Worm (Caenorhabditis elegans) whole organism, L3 larva: ENCODE measurements around the gene C04E7.5.

Source experiments
- R02D3.7 ChIP-seq: fragments of 150-350 bp; optimal IDR thresholded peaks from 2 replicates; lab custom pipeline; 2014; ENCODE audit warnings: missing biosample characterization, missing genetic modification characterization
- ZK546.5 ChIP-seq: sonication (generic microtip); optimal IDR thresholded peaks from 2 replicates; lab custom pipeline; 2017; ENCODE audit warnings: missing biosample characterization, missing genetic modification characterization
- aly-2 ChIP-seq: fragments of 150-350 bp; optimal IDR thresholded peaks from 2 replicates; lab custom pipeline; 2014; ENCODE audit warnings: missing biosample characterization, missing genetic modification characterization
- ama-1 ChIP-seq: fragments of 150-350 bp; optimal IDR thresholded peaks from 2 replicates; lab custom pipeline; 2018
- ceh-16 ChIP-seq: sonication (generic microtip); optimal IDR thresholded peaks from 2 replicates; lab custom pipeline; 2017; ENCODE audit warnings: missing biosample characterization, missing genetic modification characterization
- ceh-28 ChIP-seq: fragments of 150-350 bp; optimal IDR thresholded peaks from 2 replicates; lab custom pipeline; 2014; ENCODE audit warnings: missing biosample characterization, missing genetic modification reagents, missing genetic modification characterization
- ceh-82 ChIP-seq: fragments of 150-350 bp; optimal IDR thresholded peaks from 2 replicates; lab custom pipeline; 2014; ENCODE audit warnings: missing biosample characterization, missing genetic modification characterization
- ceh-9 ChIP-seq: sonication (generic microtip); optimal IDR thresholded peaks from 2 replicates; lab custom pipeline; 2018; ENCODE audit warnings: missing biosample characterization, missing genetic modification characterization
- daf-12 ChIP-seq: fragments of 150-350 bp; optimal IDR thresholded peaks from 2 replicates; lab custom pipeline; 2014; ENCODE audit warnings: missing biosample characterization, missing genetic modification reagents, missing genetic modification characterization
- egl-27 ChIP-seq: sonication (generic microtip); optimal IDR thresholded peaks from 4 replicates; lab custom pipeline; 2017; ENCODE audit warnings: missing biosample characterization, missing genetic modification reagents, missing genetic modification characterization
- egl-5 ChIP-seq: fragments of 150-350 bp; optimal IDR thresholded peaks from 2 replicates; lab custom pipeline; 2017; ENCODE audit warnings: missing biosample characterization, missing genetic modification reagents, missing genetic modification characterization, inconsistent platforms
- elt-1 ChIP-seq: fragments of 150-350 bp; optimal IDR thresholded peaks from 2 replicates; lab custom pipeline; 2014; ENCODE audit warnings: missing biosample characterization, missing genetic modification characterization
- elt-2 ChIP-seq: sonication (generic microtip); optimal IDR thresholded peaks from 2 replicates; lab custom pipeline; 2016; ENCODE audit warnings: missing genetic modification reagents, mild to moderate bottlenecking, missing genetic modification characterization, missing compliant biosample characterization
- elt-3 ChIP-seq, 3 experiments: fragments of 150-350 bp in 1 of 3; sonication (generic microtip) in 2 of 3; optimal IDR thresholded peaks; 2 replicates in 2 of 3; 4 replicates in 1 of 3; lab custom pipeline; 2014 to 2017; ENCODE audit warnings: missing biosample characterization in 3 of 3, missing genetic modification characterization in 3 of 3
- eor-1 ChIP-seq, 2 experiments: fragments of 150-350 bp; optimal IDR thresholded peaks; 2 replicates each; lab custom pipeline; 2014 to 2018; ENCODE audit warnings: missing biosample characterization in 2 of 2, missing genetic modification characterization in 2 of 2
- fkh-10 ChIP-seq: sonication (generic microtip); optimal IDR thresholded peaks from 2 replicates; lab custom pipeline; 2017; ENCODE audit warnings: missing biosample characterization, missing genetic modification reagents, missing genetic modification characterization
- fkh-2 ChIP-seq: fragments of 150-350 bp; optimal IDR thresholded peaks from 2 replicates; lab custom pipeline; 2014; ENCODE audit warnings: missing biosample characterization, missing genetic modification reagents, missing genetic modification characterization
- fos-1 ChIP-seq: fragments of 150-350 bp; optimal IDR thresholded peaks from 2 replicates; lab custom pipeline; 2014; ENCODE audit warnings: missing biosample characterization, missing genetic modification characterization
- hmg-11 ChIP-seq: sonication (generic microtip); optimal IDR thresholded peaks from 2 replicates; lab custom pipeline; 2016; ENCODE audit warnings: missing genetic modification characterization, missing compliant biosample characterization
- jun-1 ChIP-seq: fragments of 150-350 bp; optimal IDR thresholded peaks from 2 replicates; lab custom pipeline; 2014; ENCODE audit warnings: missing biosample characterization, missing genetic modification reagents, missing genetic modification characterization
- lin-15B ChIP-seq: fragments of 150-350 bp; optimal IDR thresholded peaks from 2 replicates; lab custom pipeline; 2014; ENCODE audit warnings: missing biosample characterization, missing genetic modification characterization
- lin-39 ChIP-seq: fragments of 150-350 bp; optimal IDR thresholded peaks from 2 replicates; lab custom pipeline; 2018; ENCODE audit warnings: missing biosample characterization, missing genetic modification reagents, missing genetic modification characterization
- lsy-12 ChIP-seq: sonication (generic microtip); optimal IDR thresholded peaks from 2 replicates; lab custom pipeline; 2016; ENCODE audit warnings: mild to moderate bottlenecking, missing genetic modification characterization, missing compliant biosample characterization
- mdl-1 ChIP-seq: fragments of 150-350 bp; optimal IDR thresholded peaks from 2 replicates; lab custom pipeline; 2014; ENCODE audit warnings: missing biosample characterization, missing genetic modification characterization
- mml-1 ChIP-seq: fragments of 150-350 bp; sonication (generic microtip); optimal IDR thresholded peaks from 3 replicates; lab custom pipeline; 2014; ENCODE audit warnings: missing biosample characterization, missing genetic modification characterization
- nfya-1 ChIP-seq: sonication (generic microtip); optimal IDR thresholded peaks from 2 replicates; lab custom pipeline; 2017; ENCODE audit warnings: missing genetic modification characterization, mild to moderate bottlenecking, missing compliant biosample characterization, antibody characterized with exemption, moderate library complexity; ENCODE audit not compliant: insufficient read depth
- nhr-11 ChIP-seq: fragments of 150-350 bp; optimal IDR thresholded peaks from 2 replicates; lab custom pipeline; 2014; ENCODE audit warnings: missing biosample characterization, missing genetic modification characterization
- nhr-12 ChIP-seq: fragments of 150-350 bp; optimal IDR thresholded peaks from 2 replicates; lab custom pipeline; 2014; ENCODE audit warnings: missing biosample characterization, missing genetic modification characterization
- nhr-23 ChIP-seq: fragments of 150-350 bp; optimal IDR thresholded peaks from 2 replicates; lab custom pipeline; 2014; ENCODE audit warnings: missing biosample characterization, missing genetic modification reagents, missing genetic modification characterization
- nhr-237 ChIP-seq: fragments of 150-350 bp; optimal IDR thresholded peaks from 2 replicates; lab custom pipeline; 2014; ENCODE audit warnings: missing biosample characterization, missing genetic modification characterization
- nhr-25 ChIP-seq: sonication (generic microtip); optimal IDR thresholded peaks from 2 replicates; lab custom pipeline; 2017; ENCODE audit warnings: missing biosample characterization, missing genetic modification characterization
- nhr-28 ChIP-seq: fragments of 150-350 bp; optimal IDR thresholded peaks from 2 replicates; lab custom pipeline; 2014; ENCODE audit warnings: missing biosample characterization, missing genetic modification characterization
- nhr-43 ChIP-seq: sonication (generic microtip); optimal IDR thresholded peaks from 2 replicates; lab custom pipeline; 2016; ENCODE audit warnings: mild to moderate bottlenecking, missing genetic modification characterization, missing compliant biosample characterization; ENCODE audit not compliant: poor library complexity, severe bottlenecking
- nhr-67 ChIP-seq: fragments of 150-350 bp; optimal IDR thresholded peaks from 2 replicates; lab custom pipeline; 2014; ENCODE audit warnings: missing biosample characterization, missing genetic modification characterization
- nhr-76 ChIP-seq: fragments of 150-350 bp; sonication (generic microtip); optimal IDR thresholded peaks from 5 replicates; lab custom pipeline; 2014; ENCODE audit warnings: missing biosample characterization, missing genetic modification characterization
- nhr-77 ChIP-seq: fragments of 150-350 bp; optimal IDR thresholded peaks from 2 replicates; lab custom pipeline; 2014; ENCODE audit warnings: missing biosample characterization, missing genetic modification characterization
- pha-4 ChIP-seq: fragments of 150-350 bp; optimal IDR thresholded peaks from 2 replicates; lab custom pipeline; 2014; ENCODE audit warnings: missing biosample characterization, missing genetic modification reagents, missing genetic modification characterization
- pqm-1 ChIP-seq: fragments of 150-350 bp; optimal IDR thresholded peaks from 2 replicates; lab custom pipeline; 2017; ENCODE audit warnings: missing biosample characterization, missing genetic modification characterization, inconsistent platforms
- sea-2 ChIP-seq: fragments of 150-350 bp; sonication (generic microtip); optimal IDR thresholded peaks from 4 replicates; lab custom pipeline; 2014; ENCODE audit warnings: missing biosample characterization, missing genetic modification reagents, missing genetic modification characterization
- skn-1 ChIP-seq: fragments of 150-350 bp; optimal IDR thresholded peaks from 2 replicates; lab custom pipeline; 2014; ENCODE audit warnings: missing biosample characterization, missing genetic modification characterization
- snpc-4 ChIP-seq: fragments of 150-350 bp; optimal IDR thresholded peaks from 2 replicates; lab custom pipeline; 2014; ENCODE audit warnings: missing biosample characterization, missing genetic modification characterization
- tbx-2 ChIP-seq: sonication (generic microtip); optimal IDR thresholded peaks from 2 replicates; lab custom pipeline; 2016; ENCODE audit warnings: mild to moderate bottlenecking, missing genetic modification characterization, missing compliant biosample characterization
- unc-39 ChIP-seq: sonication (generic microtip); optimal IDR thresholded peaks from 4 replicates; lab custom pipeline; 2017; ENCODE audit warnings: missing biosample characterization, missing genetic modification characterization
- unc-62 ChIP-seq: fragments of 150-350 bp; sonication (generic microtip); optimal IDR thresholded peaks from 4 replicates; lab custom pipeline; 2014; ENCODE audit warnings: missing biosample characterization, missing genetic modification reagents, missing genetic modification characterization
- zag-1 ChIP-seq: fragments of 150-350 bp; optimal IDR thresholded peaks from 2 replicates; lab custom pipeline; 2014; ENCODE audit warnings: missing biosample characterization, missing genetic modification characterization
- ztf-11 ChIP-seq: fragments of 150-350 bp; optimal IDR thresholded peaks from 2 replicates; lab custom pipeline; 2014; ENCODE audit warnings: missing biosample characterization, missing genetic modification characterization
- ztf-4 ChIP-seq: fragments of 150-350 bp; optimal IDR thresholded peaks from 2 replicates; lab custom pipeline; 2014; ENCODE audit warnings: missing biosample characterization, missing genetic modification characterization

The C04E7.5 gene

ce11 chrX:410073-410572 is 49.5 kb downstream of the C04E7.5 start:
- TF ChIP-seq R02D3.7 (tag; lab: Kevin White, UChicago) (peak; percentile 78), nhr-237 (tag; lab: Kevin White, UChicago) (peak; percentile 22), ceh-82 (tag; lab: Kevin White, UChicago) (peak; percentile 88), unc-62 (GFP tag; lab: Kevin White, UChicago) (no peak), pha-4 (tag; lab: Kevin White, UChicago) (peak; percentile 91), elt-1 (peak; percentile 54), ztf-4 (no peak), aly-2 (tag; lab: Kevin White, UChicago) (peak; percentile 71), nhr-76 (tag; lab: Kevin White, UChicago) (peak; percentile 31), zag-1 (tag; lab: Kevin White, UChicago) (no peak), fkh-2 (tag; lab: Kevin White, UChicago) (no peak), jun-1 (tag; lab: Kevin White, UChicago) (peak; percentile 97), fkh-10 (GFP tag; lab: Kevin White, UChicago) (peak; percentile 79), ceh-28 (tag; lab: Kevin White, UChicago) (peak; percentile 92), egl-5 (peak; percentile 62), eor-1 (tag; optimal IDR thresholded peaks at IDR 0.05; lab: Kevin White, UChicago) (peak in 1 of 2 experiments; percentile 63), lin-15B (tag; lab: Kevin White, UChicago) (peak; percentile 52), tbx-2 (tag; lab: Kevin White, UChicago) (peak; percentile 95), mml-1 (no peak), ama-1 (lab: Kevin White, UChicago) (no peak), sea-2 (GFP tag; lab: Kevin White, UChicago) (no peak), mdl-1 (peak; percentile 61), egl-27 (peak; percentile 83), daf-12 (tag; lab: Kevin White, UChicago) (no peak), nfya-1 (tag; lab: Kevin White, UChicago) (peak; percentile 79), ZK546.5 (tag; lab: Kevin White, UChicago) (no peak), unc-39 (tag; lab: Kevin White, UChicago) (no peak), nhr-12 (tag; lab: Kevin White, UChicago) (peak; percentile 8), lsy-12 (tag; lab: Kevin White, UChicago) (peak; percentile 78), nhr-25 (tag; lab: Kevin White, UChicago) (peak; percentile 90), skn-1 (tag; lab: Kevin White, UChicago) (peak; percentile 94), nhr-77 (tag; lab: Kevin White, UChicago) (peak; percentile 85), nhr-11 (tag; lab: Kevin White, UChicago) (peak; percentile 79), pqm-1 (tag; lab: Kevin White, UChicago) (peak; percentile 83), elt-2 (tag; lab: Kevin White, UChicago) (peak; percentile 72), lin-39 (peak; percentile 84), nhr-28 (tag; lab: Kevin White, UChicago) (no peak), elt-3 (tag; optimal IDR thresholded peaks at IDR 0.05; lab: Kevin White, UChicago) (peak in 2 of 3 experiments; percentile 26 to 53), snpc-4 (tag; lab: Kevin White, UChicago) (peak; percentile 78), nhr-23 (tag; lab: Kevin White, UChicago) (peak; percentile 88), fos-1 (no peak), nhr-67 (tag; lab: Kevin White, UChicago) (no peak), ceh-16 (tag; lab: Kevin White, UChicago) (no peak), nhr-43 (peak; percentile 89), ceh-9 (tag; lab: Kevin White, UChicago) (peak; percentile 82), hmg-11 (tag; lab: Kevin White, UChicago) (peak; percentile 98), ztf-11 (tag; lab: Kevin White, UChicago) (no peak)
- TF ChIP-seq, all 47 proteins: peak for 32
